Worm (Caenorhabditis elegans) whole organism, late embryonic: ENCODE results near the gene gbb-1.
A peak's percentile ranks its signal among the peaks of the same experiment; 100 is the strongest.

ENCODE experiments used
- C38D4.7 ChIP-seq: fragments of 200-800 bp; sonication (Bioruptor generic); optimal IDR thresholded peaks from 2 replicates; lab custom pipeline; 2018; ENCODE audit warnings: mild to moderate bottlenecking, missing genetic modification characterization, moderate library complexity, missing compliant biosample characterization
- F13H6.1 ChIP-seq: sonication (generic microtip); optimal IDR thresholded peaks from 2 replicates; lab custom pipeline; 2016; ENCODE audit warnings: missing genetic modification characterization, missing compliant biosample characterization
- K02D7.2 ChIP-seq: sonication (generic microtip); optimal IDR thresholded peaks from 2 replicates; lab custom pipeline; 2017; ENCODE audit warnings: mild to moderate bottlenecking, missing genetic modification characterization, missing compliant biosample characterization
- K09A11.1 ChIP-seq: sonication (generic microtip); optimal IDR thresholded peaks from 2 replicates; lab custom pipeline; 2017; ENCODE audit warnings: antibody characterized with exemption, mild to moderate bottlenecking, missing genetic modification characterization, missing compliant biosample characterization; ENCODE audit not compliant: insufficient read depth
- T23F11.4 ChIP-seq: fragments of 200-800 bp; sonication (Bioruptor generic); optimal IDR thresholded peaks from 2 replicates; lab custom pipeline; 2018; ENCODE audit warnings: mild to moderate bottlenecking, missing genetic modification characterization, missing compliant biosample characterization
- Y22D7AL.16 ChIP-seq: sonication (generic microtip); optimal IDR thresholded peaks from 2 replicates; lab custom pipeline; 2016; ENCODE audit warnings: missing genetic modification characterization, missing compliant biosample characterization
- ahr-1 ChIP-seq: sonication (generic microtip); optimal IDR thresholded peaks from 2 replicates; lab custom pipeline; 2016; ENCODE audit warnings: missing genetic modification characterization, missing compliant biosample characterization
- ama-1 ChIP-seq: fragments of 150-350 bp; optimal IDR thresholded peaks from 2 replicates; lab custom pipeline; 2014
- ceh-14 ChIP-seq: sonication (generic microtip); optimal IDR thresholded peaks from 2 replicates; lab custom pipeline; 2016; ENCODE audit warnings: missing genotype, missing genetic modification characterization, missing compliant biosample characterization
- ceh-19 ChIP-seq: fragments of 200-800 bp; sonication (Bioruptor generic); optimal IDR thresholded peaks from 2 replicates; lab custom pipeline; 2018; ENCODE audit warnings: mild to moderate bottlenecking, missing genetic modification characterization, missing compliant biosample characterization
- ceh-2 ChIP-seq: sonication (generic microtip); optimal IDR thresholded peaks from 2 replicates; lab custom pipeline; 2016; ENCODE audit warnings: missing genotype, missing genetic modification characterization, missing compliant biosample characterization
- ceh-24 ChIP-seq: sonication (generic microtip); optimal IDR thresholded peaks from 2 replicates; lab custom pipeline; 2016; ENCODE audit warnings: mild to moderate bottlenecking, missing genetic modification characterization, missing compliant biosample characterization
- ceh-30 ChIP-seq: fragments of 150-350 bp; optimal IDR thresholded peaks from 2 replicates; lab custom pipeline; 2014; ENCODE audit warnings: missing biosample characterization, missing genetic modification characterization
- ceh-31 ChIP-seq: sonication (generic microtip); optimal IDR thresholded peaks from 2 replicates; lab custom pipeline; 2016; ENCODE audit warnings: missing genetic modification characterization, missing compliant biosample characterization
- ceh-9 ChIP-seq: sonication (generic microtip); optimal IDR thresholded peaks from 2 replicates; lab custom pipeline; 2016; ENCODE audit warnings: mild to moderate bottlenecking, missing genetic modification characterization, inconsistent platforms, missing compliant biosample characterization
- che-1 ChIP-seq: sonication (generic microtip); optimal IDR thresholded peaks from 2 replicates; lab custom pipeline; 2016; ENCODE audit warnings: mild to moderate bottlenecking, missing genetic modification characterization, missing compliant biosample characterization
- elt-2 ChIP-seq: sonication (generic microtip); optimal IDR thresholded peaks from 2 replicates; lab custom pipeline; 2016; ENCODE audit warnings: missing genetic modification reagents, missing genetic modification characterization, missing compliant biosample characterization
- elt-4 ChIP-seq: sonication (generic microtip); optimal IDR thresholded peaks from 2 replicates; lab custom pipeline; 2016; ENCODE audit warnings: missing genetic modification characterization, missing compliant biosample characterization
- fax-1 ChIP-seq: sonication (generic microtip); optimal IDR thresholded peaks from 2 replicates; lab custom pipeline; 2016; ENCODE audit warnings: missing genotype, missing genetic modification characterization, missing compliant biosample characterization
- fkh-6 ChIP-seq: sonication (generic microtip); optimal IDR thresholded peaks from 2 replicates; lab custom pipeline; 2016; ENCODE audit warnings: missing genetic modification characterization, missing compliant biosample characterization
- hlh-8 ChIP-seq: sonication (generic microtip); optimal IDR thresholded peaks from 2 replicates; lab custom pipeline; 2016; ENCODE audit warnings: missing genotype, missing genetic modification characterization, missing compliant biosample characterization
- lim-6 ChIP-seq: sonication (generic microtip); optimal IDR thresholded peaks from 2 replicates; lab custom pipeline; 2016; ENCODE audit warnings: missing genetic modification characterization, missing compliant biosample characterization
- madf-2 ChIP-seq: sonication (generic microtip); optimal IDR thresholded peaks from 2 replicates; lab custom pipeline; 2017; ENCODE audit warnings: missing genetic modification characterization, missing compliant biosample characterization
- mec-3 ChIP-seq: sonication (generic microtip); optimal IDR thresholded peaks from 2 replicates; lab custom pipeline; 2016; ENCODE audit warnings: borderline replicate concordance, missing genetic modification characterization, missing compliant biosample characterization
- npax-4 ChIP-seq: sonication (generic microtip); optimal IDR thresholded peaks from 2 replicates; lab custom pipeline; 2016; ENCODE audit warnings: missing genetic modification characterization, missing compliant biosample characterization
- pat-9 ChIP-seq: fragments of 200-800 bp; sonication (Bioruptor generic); optimal IDR thresholded peaks from 2 replicates; lab custom pipeline; 2018; ENCODE audit warnings: mild to moderate bottlenecking, missing genetic modification characterization, moderate library complexity, missing compliant biosample characterization
- pax-1 ChIP-seq: fragments of 150-350 bp; optimal IDR thresholded peaks from 2 replicates; lab custom pipeline; 2014; ENCODE audit warnings: missing biosample characterization, missing genetic modification characterization
- pha-2 ChIP-seq: sonication (generic microtip); optimal IDR thresholded peaks from 2 replicates; lab custom pipeline; 2017; ENCODE audit warnings: mild to moderate bottlenecking, missing genetic modification characterization, missing compliant biosample characterization
- pqm-1 ChIP-seq: sonication (generic microtip); optimal IDR thresholded peaks from 2 replicates; lab custom pipeline; 2016; ENCODE audit warnings: missing genetic modification characterization, missing compliant biosample characterization
- pros-1 ChIP-seq: fragments of 150-350 bp; optimal IDR thresholded peaks from 2 replicates; lab custom pipeline; 2014; ENCODE audit warnings: missing biosample characterization, missing genetic modification reagents, missing genetic modification characterization
- rnt-1 ChIP-seq: sonication (generic microtip); optimal IDR thresholded peaks from 2 replicates; lab custom pipeline; 2016; ENCODE audit warnings: missing genetic modification characterization, missing compliant biosample characterization
- sdc-2 ChIP-seq: sonication (generic microtip); optimal IDR thresholded peaks from 2 replicates; lab custom pipeline; 2016; ENCODE audit warnings: missing genotype, missing genetic modification characterization, missing compliant biosample characterization
- syd-9 ChIP-seq: sonication (generic microtip); optimal IDR thresholded peaks from 2 replicates; lab custom pipeline; 2016; ENCODE audit warnings: mild to moderate bottlenecking, missing genetic modification characterization, moderate library complexity, missing compliant biosample characterization
- ttx-3 ChIP-seq: sonication (generic microtip); optimal IDR thresholded peaks from 2 replicates; lab custom pipeline; 2016; ENCODE audit warnings: missing genetic modification reagents, missing genetic modification characterization, missing compliant biosample characterization
- unc-42 ChIP-seq: sonication (generic microtip); optimal IDR thresholded peaks from 2 replicates; lab custom pipeline; 2016; ENCODE audit warnings: missing genotype, missing genetic modification characterization, missing compliant biosample characterization
- unc-55 ChIP-seq: sonication (generic microtip); optimal IDR thresholded peaks from 2 replicates; lab custom pipeline; 2017; ENCODE audit warnings: missing biosample characterization, missing genetic modification reagents, missing genetic modification characterization
- unc-86 ChIP-seq: sonication (generic microtip); optimal IDR thresholded peaks from 2 replicates; lab custom pipeline; 2016; ENCODE audit warnings: missing genetic modification characterization, missing compliant biosample characterization
- ztf-16 ChIP-seq: sonication (generic microtip); optimal IDR thresholded peaks from 2 replicates; lab custom pipeline; 2017; ENCODE audit warnings: missing genetic modification characterization, missing compliant biosample characterization

The gbb-1 gene

ce11 chrX:2924438-2924837 lies 33.3 kb upstream of the gbb-1 start:
- TF ChIP-seq ceh-14 (tag; lab: Kevin White, UChicago) (peak; percentile 5), unc-42 (peak; percentile 79), ceh-31 (tag; lab: Kevin White, UChicago) (peak; percentile 7), che-1 (tag; lab: Kevin White, UChicago) (no peak), unc-55 (peak; percentile 31)

ce11 chrX:2925950-2926349 lies 31.8 kb upstream of the gbb-1 start:
- TF ChIP-seq fax-1 (tag; lab: Kevin White, UChicago): no peak
- no peak for TF ChIP-seq pax-1 (tag; lab: Kevin White, UChicago)
- TF ChIP-seq ceh-31 (tag; lab: Kevin White, UChicago): peak; percentile 42
- no peak for TF ChIP-seq syd-9 (tag; lab: Kevin White, UChicago)
- peak; percentile 89 for TF ChIP-seq unc-42

- TF ChIP-seq unc-42 (peak; percentile 40), che-1 (tag; lab: Kevin White, UChicago) (no peak), ttx-3 (tag; lab: Kevin White, UChicago) (no peak)
These were observed 30.2 kb upstream of the gbb-1 start for ce11 chrX:2927576-2927975.

- TF ChIP-seq unc-55 (peak; percentile 30), K09A11.1 (tag; lab: Kevin White, UChicago) (no peak), unc-42 (no peak), ceh-2 (tag; lab: Kevin White, UChicago) (no peak), Y22D7AL.16 (tag; lab: Kevin White, UChicago) (no peak), pat-9 (tag; lab: Kevin White, UChicago) (no peak), ceh-30 (no peak), fax-1 (tag; lab: Kevin White, UChicago) (no peak)
These were observed 29.6 kb upstream of the gbb-1 start for ce11 chrX:2928089-2928488.

- TF ChIP-seq fax-1 (tag; lab: Kevin White, UChicago) (no peak), ceh-30 (no peak), ceh-14 (tag; lab: Kevin White, UChicago) (no peak), madf-2 (tag; lab: Kevin White, UChicago) (no peak), ahr-1 (tag; lab: Kevin White, UChicago) (no peak), ztf-16 (tag; lab: Kevin White, UChicago) (no peak), che-1 (tag; lab: Kevin White, UChicago) (no peak), pros-1 (no peak), F13H6.1 (tag; lab: Kevin White, UChicago) (no peak), K02D7.2 (tag; lab: Kevin White, UChicago) (no peak), ceh-24 (tag; lab: Kevin White, UChicago) (no peak), rnt-1 (no peak), Y22D7AL.16 (tag; lab: Kevin White, UChicago) (no peak), pha-2 (tag; lab: Kevin White, UChicago) (no peak), elt-4 (tag; lab: Kevin White, UChicago) (no peak), pqm-1 (no peak), hlh-8 (tag; lab: Kevin White, UChicago) (no peak), sdc-2 (tag; lab: Kevin White, UChicago) (no peak), ceh-2 (tag; lab: Kevin White, UChicago) (no peak), T23F11.4 (GFP tag; lab: Kevin White, UChicago) (no peak)
These were observed 25.9 kb upstream of the gbb-1 start for ce11 chrX:2931852-2932251.

DNA sequence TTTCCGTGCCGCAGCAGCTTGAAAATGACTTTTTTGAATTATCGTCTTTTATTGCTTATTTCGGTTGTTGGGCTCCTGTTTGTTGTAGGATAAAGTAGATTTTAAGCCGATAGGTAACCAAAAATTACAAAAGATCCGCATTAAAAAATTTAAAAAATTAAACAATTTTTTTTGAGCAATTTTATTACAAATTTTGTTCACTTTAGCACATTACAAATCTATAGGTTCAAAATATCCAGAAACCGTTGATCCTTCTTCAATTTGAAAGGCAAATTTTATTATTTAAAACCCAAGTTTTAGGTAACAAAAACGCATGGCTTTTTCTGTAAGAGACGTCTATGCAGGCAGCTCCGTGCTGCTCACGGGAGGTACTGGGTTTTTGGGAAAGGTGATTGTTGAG lies 24.7 kb upstream of the gbb-1 start, which contains the start of gene fard-1:
Gene fard-1, plus strand, starts transcription at position 301 of the 400 bp plus-strand sequence.
- TF ChIP-seq lim-6 (no peak), ceh-19 (GFP tag; lab: Kevin White, UChicago) (no peak), che-1 (tag; lab: Kevin White, UChicago) (no peak), K09A11.1 (tag; lab: Kevin White, UChicago) (no peak), ama-1 (lab: Kevin White, UChicago) (no peak), fkh-6 (no peak), ceh-30 (no peak), elt-2 (no peak), F13H6.1 (tag; lab: Kevin White, UChicago) (no peak), pax-1 (tag; lab: Kevin White, UChicago) (no peak), C38D4.7 (GFP tag; lab: Kevin White, UChicago) (no peak), npax-4 (tag; lab: Kevin White, UChicago) (no peak), ahr-1 (tag; lab: Kevin White, UChicago) (no peak), ceh-9 (no peak), mec-3 (no peak), madf-2 (tag; lab: Kevin White, UChicago) (no peak), unc-86 (tag; lab: Kevin White, UChicago) (no peak)
